Worm (Caenorhabditis elegans): Measurements from ENCODE around the gene srx-63.

Gene srx-63

DNA sequence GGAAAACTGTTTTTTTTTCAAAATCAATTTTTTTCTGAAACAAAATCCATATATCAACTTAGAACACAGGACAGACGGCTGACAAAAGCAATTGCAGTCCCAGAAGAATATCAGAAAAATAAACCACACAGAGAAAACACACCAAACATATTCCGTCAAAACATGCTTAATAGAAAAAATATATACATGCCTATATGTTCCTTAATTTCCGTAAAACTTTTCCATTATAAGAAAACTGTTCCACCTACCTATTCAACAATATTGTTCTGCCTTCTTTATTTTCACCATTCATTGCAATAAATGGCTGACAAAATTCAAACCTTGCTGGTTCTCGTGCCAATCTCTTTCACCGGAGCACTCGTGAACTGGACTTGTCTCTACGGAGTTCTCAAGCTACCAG, at the start of gene srx-63:
Gene srx-63 (plus strand): TSS at position 301 of the 400 bp plus-strand sequence.
- TF ChIP-seq cog-1 (tag; optimal IDR thresholded peaks at IDR 0.05) (no peak), ztf-23 (GFP tag; IDR thresholded peaks at IDR 0.05) (no peak), tab-1 (GFP tag; IDR thresholded peaks at IDR 0.05) (no peak), ref-1 (GFP tag; conservative IDR thresholded peaks at IDR 0.05) (no peak), med-1 (GFP tag; optimal IDR thresholded peaks at IDR 0.05; ENCODE audit: insufficient read depth) (no peak), klf-2 (GFP tag; conservative IDR thresholded peaks at IDR 0.05) (no peak), T22C8.4 (GFP tag; IDR thresholded peaks at IDR 0.05) (no peak), ztf-29 (GFP tag; IDR thresholded peaks at IDR 0.05) (no peak), flt-1 (GFP tag; IDR thresholded peaks at IDR 0.05) (no peak)

DNA sequence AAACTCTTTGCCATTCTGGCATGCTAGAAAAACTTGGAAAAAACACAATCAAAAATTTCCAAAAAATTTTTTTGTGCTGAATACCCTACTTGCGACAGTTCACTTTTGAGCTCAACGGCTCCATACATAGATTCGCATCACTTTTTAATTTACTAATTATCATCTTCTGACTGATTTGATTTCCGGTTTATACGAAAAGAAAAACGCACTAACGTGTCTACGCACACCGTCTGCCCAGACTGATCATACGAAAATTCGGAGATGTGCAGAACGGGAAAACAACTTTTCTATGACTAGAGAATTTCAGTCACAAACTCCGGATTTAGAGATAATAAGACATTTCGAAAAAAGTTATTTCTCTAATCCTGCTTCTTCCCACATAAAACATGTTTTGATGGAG, 46.9 kb upstream of the srx-63 start:
- TF ChIP-seq tab-1 (GFP tag; IDR thresholded peaks at IDR 0.05) (no peak), flt-1 (GFP tag; IDR thresholded peaks at IDR 0.05) (no peak), cog-1 (tag; optimal IDR thresholded peaks at IDR 0.05) (no peak), ztf-23 (GFP tag; IDR thresholded peaks at IDR 0.05) (no peak), ztf-29 (GFP tag; IDR thresholded peaks at IDR 0.05) (no peak), T22C8.4 (GFP tag; IDR thresholded peaks at IDR 0.05) (no peak)

- TF ChIP-seq flt-1 (GFP tag; IDR thresholded peaks at IDR 0.05) (no peak), ref-1 (GFP tag; conservative IDR thresholded peaks at IDR 0.05) (no peak), cog-1 (tag; optimal IDR thresholded peaks at IDR 0.05) (no peak), T22C8.4 (GFP tag; IDR thresholded peaks at IDR 0.05) (no peak), ztf-23 (GFP tag; IDR thresholded peaks at IDR 0.05) (no peak), tab-1 (GFP tag; IDR thresholded peaks at IDR 0.05) (no peak), ztf-29 (GFP tag; IDR thresholded peaks at IDR 0.05) (no peak), med-1 (GFP tag; optimal IDR thresholded peaks at IDR 0.05; ENCODE audit: insufficient read depth) (no peak), klf-2 (GFP tag; conservative IDR thresholded peaks at IDR 0.05) (no peak)
Measured at ce11 chrV:3886104-3886503, 45.3 kb upstream of the srx-63 start, which contains the start of gene nhr-124. TSS of gene nhr-124 (minus strand) at chrV:3886204.

ce11 chrV:3889113-3889512, 42.3 kb upstream of the srx-63 start, which contains the start of gene C17E7.13:
TSS of gene C17E7.13 (minus strand) at chrV:3889288.
- no peak for TF ChIP-seq cog-1 (tag; optimal IDR thresholded peaks at IDR 0.05)
- no peak for TF ChIP-seq ztf-23 (GFP tag; IDR thresholded peaks at IDR 0.05)
- TF ChIP-seq flt-1 (GFP tag; IDR thresholded peaks at IDR 0.05), result no peak
- no peak for TF ChIP-seq ztf-29 (GFP tag; IDR thresholded peaks at IDR 0.05)
- no peak for TF ChIP-seq tab-1 (GFP tag; IDR thresholded peaks at IDR 0.05)
- TF ChIP-seq klf-2 (GFP tag; conservative IDR thresholded peaks at IDR 0.05), result no peak
- TF ChIP-seq med-1 (GFP tag; optimal IDR thresholded peaks at IDR 0.05; ENCODE audit: insufficient read depth), result no peak
- no peak for TF ChIP-seq T22C8.4 (GFP tag; IDR thresholded peaks at IDR 0.05)
- TF ChIP-seq ref-1 (GFP tag; conservative IDR thresholded peaks at IDR 0.05), result no peak

ce11 chrV:3890761-3891160, 40.7 kb upstream of the srx-63 start, which contains the start of gene C17E7.9:
TSS of gene C17E7.9 (minus strand) at chrV:3890861.
- TF ChIP-seq med-1 (GFP tag; optimal IDR thresholded peaks at IDR 0.05; ENCODE audit: insufficient read depth), result no peak

ce11 chrV:3891919-3892318, 39.5 kb upstream of the srx-63 start, which contains the start of gene C17E7.12:
TSS of gene C17E7.12 (minus strand) at chrV:3892019.
- TF ChIP-seq flt-1 (GFP tag; IDR thresholded peaks at IDR 0.05) (no peak), tab-1 (GFP tag; IDR thresholded peaks at IDR 0.05) (no peak), ref-1 (GFP tag; conservative IDR thresholded peaks at IDR 0.05) (no peak), ztf-23 (GFP tag; IDR thresholded peaks at IDR 0.05) (no peak), klf-2 (GFP tag; conservative IDR thresholded peaks at IDR 0.05) (no peak), ztf-29 (GFP tag; IDR thresholded peaks at IDR 0.05) (no peak), T22C8.4 (GFP tag; IDR thresholded peaks at IDR 0.05) (no peak), med-1 (GFP tag; optimal IDR thresholded peaks at IDR 0.05; ENCODE audit: insufficient read depth) (no peak), cog-1 (tag; optimal IDR thresholded peaks at IDR 0.05) (no peak)

DNA sequence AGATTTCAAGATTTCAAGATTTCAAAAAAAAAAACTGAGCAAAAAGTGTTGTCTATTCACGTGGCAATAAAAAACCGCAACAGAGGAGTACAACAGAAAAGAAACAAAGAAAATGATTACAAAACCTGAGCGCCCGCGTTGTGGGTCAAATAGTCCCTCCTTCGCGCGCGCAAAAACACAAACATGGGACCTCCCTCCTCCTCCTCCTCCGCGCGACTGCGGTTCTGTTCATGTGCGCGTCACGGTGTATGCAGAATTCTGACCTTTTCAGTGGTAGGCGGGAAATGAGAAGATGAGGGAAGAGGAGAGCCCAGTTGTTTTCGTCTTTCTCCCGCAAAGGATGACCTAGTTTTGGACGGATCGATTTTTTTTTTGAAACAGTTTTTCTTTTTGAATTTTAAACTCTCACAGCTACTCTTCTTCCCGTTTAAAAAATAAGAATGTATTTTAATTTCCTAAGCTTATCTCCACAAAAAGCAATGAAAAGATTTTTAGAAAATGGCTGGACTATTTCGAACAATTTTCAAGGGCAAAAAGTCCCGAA, 39.0 kb upstream of the srx-63 start, which contains the start of gene C17E7.4:
Gene C17E7.4 (plus strand): TSS at position 494 of the 544 bp plus-strand sequence.
- no peak for TF ChIP-seq med-1 (GFP tag; optimal IDR thresholded peaks at IDR 0.05; ENCODE audit: insufficient read depth)
- no peak for TF ChIP-seq ztf-23 (GFP tag; IDR thresholded peaks at IDR 0.05)
- no peak for TF ChIP-seq tab-1 (GFP tag; IDR thresholded peaks at IDR 0.05)
- TF ChIP-seq cog-1 (tag; optimal IDR thresholded peaks at IDR 0.05), result no peak
- TF ChIP-seq flt-1 (GFP tag; IDR thresholded peaks at IDR 0.05), result no peak
- TF ChIP-seq T22C8.4 (GFP tag; IDR thresholded peaks at IDR 0.05), result no peak
- no peak for TF ChIP-seq ref-1 (GFP tag; conservative IDR thresholded peaks at IDR 0.05)
- TF ChIP-seq klf-2 (GFP tag; conservative IDR thresholded peaks at IDR 0.05), result no peak
- TF ChIP-seq ztf-29 (GFP tag; IDR thresholded peaks at IDR 0.05), result no peak

DNA sequence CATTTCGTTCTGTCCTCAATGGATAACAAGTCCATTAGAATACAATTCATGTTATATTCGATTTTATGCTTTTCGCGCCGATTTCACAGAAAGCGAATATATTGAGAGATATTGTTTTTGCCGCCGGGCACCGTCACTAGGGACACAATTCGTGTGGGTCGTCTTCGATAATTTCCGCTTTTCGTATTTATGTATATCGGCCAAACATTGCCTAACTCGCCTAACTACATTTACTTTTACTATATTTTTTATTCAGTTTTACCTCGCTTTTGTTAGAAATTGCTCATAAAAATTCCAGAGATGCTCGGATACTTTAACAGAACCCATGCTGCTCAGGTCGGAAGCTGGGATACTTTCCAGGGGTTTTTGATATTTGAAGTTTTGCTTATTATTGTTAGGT, 36.8 kb upstream of the srx-63 start, which contains the start of gene sre-9:
Gene sre-9 (plus strand): TSS at position 301 of the 400 bp plus-strand sequence.
- TF ChIP-seq klf-2 (GFP tag; conservative IDR thresholded peaks at IDR 0.05), result no peak
- TF ChIP-seq tab-1 (GFP tag; IDR thresholded peaks at IDR 0.05), result no peak
- no peak for TF ChIP-seq flt-1 (GFP tag; IDR thresholded peaks at IDR 0.05)

- TF ChIP-seq cog-1 (tag; optimal IDR thresholded peaks at IDR 0.05), result no peak
- no peak for TF ChIP-seq ztf-29 (GFP tag; IDR thresholded peaks at IDR 0.05)
- no peak for TF ChIP-seq med-1 (GFP tag; optimal IDR thresholded peaks at IDR 0.05; ENCODE audit: insufficient read depth)
- no peak for TF ChIP-seq ref-1 (GFP tag; conservative IDR thresholded peaks at IDR 0.05)
- TF ChIP-seq flt-1 (GFP tag; IDR thresholded peaks at IDR 0.05), result no peak
- TF ChIP-seq ztf-23 (GFP tag; IDR thresholded peaks at IDR 0.05), result no peak
- no peak for TF ChIP-seq klf-2 (GFP tag; conservative IDR thresholded peaks at IDR 0.05)
- no peak for TF ChIP-seq tab-1 (GFP tag; IDR thresholded peaks at IDR 0.05)
- TF ChIP-seq T22C8.4 (GFP tag; IDR thresholded peaks at IDR 0.05), result no peak
Measured at ce11 chrV:3896018-3896417, 35.4 kb upstream of the srx-63 start.

- TF ChIP-seq flt-1 (GFP tag; IDR thresholded peaks at IDR 0.05) (no peak), tab-1 (GFP tag; IDR thresholded peaks at IDR 0.05) (no peak), ref-1 (GFP tag; conservative IDR thresholded peaks at IDR 0.05) (no peak), ztf-23 (GFP tag; IDR thresholded peaks at IDR 0.05) (no peak), T22C8.4 (GFP tag; IDR thresholded peaks at IDR 0.05) (no peak), cog-1 (tag; optimal IDR thresholded peaks at IDR 0.05) (no peak), med-1 (GFP tag; optimal IDR thresholded peaks at IDR 0.05; ENCODE audit: insufficient read depth) (no peak), ztf-29 (GFP tag; IDR thresholded peaks at IDR 0.05) (no peak)
Measured at ce11 chrV:3900102-3900501, 31.3 kb upstream of the srx-63 start, which contains the start of gene irld-22. TSS of gene irld-22 (minus strand) at chrV:3900202.
